Worm (Caenorhabditis elegans): ENCODE results near the gene ZK287.1.

- no peak for TF ChIP-seq flt-1 (GFP tag; IDR thresholded peaks at IDR 0.05)
- TF ChIP-seq hnd-1 (tag; optimal IDR thresholded peaks at IDR 0.05) = no peak
- no peak for TF ChIP-seq aly-1 (tag; optimal IDR thresholded peaks at IDR 0.05)
- no peak for TF ChIP-seq hmg-4 (GFP tag; optimal IDR thresholded peaks at IDR 0.05)
- TF ChIP-seq ama-1 (optimal IDR thresholded peaks at IDR 0.05) = no peak
- no peak for TF ChIP-seq tra-4 (tag; optimal IDR thresholded peaks at IDR 0.05)
- no peak for TF ChIP-seq ets-7 (tag; optimal IDR thresholded peaks at IDR 0.05)
- no peak for TF ChIP-seq tbx-37 (GFP tag; conservative IDR thresholded peaks at IDR 0.05)
- TF ChIP-seq F13C5.2 (tag; optimal IDR thresholded peaks at IDR 0.05) = no peak
- no peak for TF ChIP-seq pes-1 (GFP tag; IDR thresholded peaks at IDR 0.05)
- no peak for TF ChIP-seq sea-1 (GFP tag; conservative IDR thresholded peaks at IDR 0.05)
Measured at ce11 chrV:9680260-9680659, 13.8 kb downstream of the ZK287.1 start.
